Fruit fly (Drosophila melanogaster): Measurements from ENCODE around the gene cindr.

dm6 chr3R:30828433-30829034, 20.1 kb downstream of the cindr start:
- TF ChIP-seq CG8478 (optimal IDR thresholded peaks at IDR 0.05) (no peak), CTCF (optimal IDR thresholded peaks at IDR 0.05) (no peak)
